Worm (Caenorhabditis elegans) whole organism, L4 larva: ENCODE measurements around the gene F37B12.3.

Source experiments
- F10B5.3 ChIP-seq: sonication (generic microtip); optimal IDR thresholded peaks from 2 replicates; lab custom pipeline; 2016; ENCODE audit warnings: mild to moderate bottlenecking, missing genetic modification characterization, missing compliant biosample characterization
- ZK337.2 ChIP-seq: fragments of 200-800 bp; sonication (Bioruptor generic); IDR thresholded peaks from 2 replicates; pipeline ENCODE4 v1.3.6; 2022; ENCODE audit warnings: missing genetic modification reagents, missing genetic modification characterization, missing compliant biosample characterization
- aly-2 ChIP-seq: sonication (generic microtip); optimal IDR thresholded peaks from 2 replicates; lab custom pipeline; 2018; ENCODE audit warnings: missing biosample characterization, missing genetic modification characterization
- attf-4 ChIP-seq: sonication (generic microtip); optimal IDR thresholded peaks from 3 replicates; lab custom pipeline; 2017; ENCODE audit warnings: missing biosample characterization, missing genetic modification characterization
- fos-1 ChIP-seq: fragments of 150-350 bp; optimal IDR thresholded peaks from 2 replicates; lab custom pipeline; 2014; ENCODE audit warnings: missing biosample characterization, missing genetic modification characterization
- nhr-25 ChIP-seq: sonication (generic microtip); optimal IDR thresholded peaks from 2 replicates; lab custom pipeline; 2017; ENCODE audit warnings: missing genetic modification characterization, mild to moderate bottlenecking, missing compliant biosample characterization, antibody characterized with exemption, moderate library complexity, borderline replicate concordance; ENCODE audit not compliant: insufficient read depth

DNA sequence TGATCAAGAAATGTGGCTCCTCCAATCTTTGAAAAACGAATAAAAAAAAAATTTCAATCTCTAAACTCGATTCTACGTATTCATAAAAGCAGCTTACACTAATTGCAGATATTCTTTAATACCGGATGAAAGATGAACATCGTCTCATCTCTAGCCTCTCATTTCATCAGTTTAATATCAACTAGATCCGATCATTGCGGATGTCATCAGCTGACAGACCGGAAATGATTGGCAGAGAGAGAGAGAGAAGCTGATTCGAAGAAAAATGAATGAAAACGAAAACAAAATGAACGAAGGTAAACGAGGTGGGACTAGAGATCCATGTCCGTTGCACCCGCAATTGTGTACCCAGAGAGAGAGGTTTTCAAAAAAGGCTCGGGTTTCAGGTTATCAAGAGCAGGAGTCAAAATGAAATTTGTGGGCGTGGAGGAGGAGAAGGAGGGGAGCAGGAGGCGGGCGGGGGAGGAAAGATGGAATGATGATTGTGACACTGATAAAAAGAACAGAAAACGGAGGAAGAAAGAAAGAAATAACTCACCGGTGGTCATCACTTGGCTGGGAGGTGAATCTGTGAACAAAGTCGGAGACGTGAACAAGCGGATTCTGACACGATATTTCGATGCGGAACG lies 26.2 kb downstream of the F37B12.3 start:
- no peak for TF ChIP-seq nhr-25 (tag; lab: Kevin White, UChicago)
- no peak for TF ChIP-seq aly-2
- no peak for TF ChIP-seq ZK337.2 (GFP tag; lab: Robert Waterston, UW)
- no peak for TF ChIP-seq fos-1 (tag; lab: Kevin White, UChicago)
- no peak for TF ChIP-seq F10B5.3
- TF ChIP-seq attf-4 (tag; lab: Kevin White, UChicago), result no peak
